Fruit fly (Drosophila melanogaster): ENCODE data around the gene Pus10.

- TF ChIP-seq CG8478 (optimal IDR thresholded peaks at IDR 0.05): peak; percentile 29
- no peak for TF ChIP-seq CTCF (optimal IDR thresholded peaks at IDR 0.05)
These were observed 5.7 kb upstream of the Pus10 start for dm6 chr2L:160581-161452.
